Worm (Caenorhabditis elegans) whole organism, late embryonic: ENCODE data around the gene srw-21.

ENCODE experiments used
- Y22D7AL.16 ChIP-seq: sonication (generic microtip); optimal IDR thresholded peaks from 2 replicates; lab custom pipeline; 2016; ENCODE audit warnings: missing genetic modification characterization, missing compliant biosample characterization
- fax-1 ChIP-seq: sonication (generic microtip); optimal IDR thresholded peaks from 2 replicates; lab custom pipeline; 2016; ENCODE audit warnings: missing genotype, missing genetic modification characterization, missing compliant biosample characterization
- hlh-6 ChIP-seq: sonication (generic microtip); optimal IDR thresholded peaks from 2 replicates; lab custom pipeline; 2016; ENCODE audit warnings: missing genotype, missing genetic modification characterization, missing compliant biosample characterization
- pax-1 ChIP-seq: fragments of 150-350 bp; optimal IDR thresholded peaks from 2 replicates; lab custom pipeline; 2014; ENCODE audit warnings: missing biosample characterization, missing genetic modification characterization
- pha-4 ChIP-seq: fragments of 150-350 bp; optimal IDR thresholded peaks from 2 replicates; lab custom pipeline; 2018; ENCODE audit warnings: missing biosample characterization, missing genetic modification reagents, missing genetic modification characterization
- tbx-2 ChIP-seq: sonication (generic microtip); optimal IDR thresholded peaks from 2 replicates; lab custom pipeline; 2016; ENCODE audit warnings: missing genetic modification characterization, missing compliant biosample characterization

- no peak for TF ChIP-seq tbx-2 (tag; lab: Kevin White, UChicago)
- no peak for TF ChIP-seq Y22D7AL.16 (tag; lab: Kevin White, UChicago)
- TF ChIP-seq hlh-6, result no peak
- TF ChIP-seq pax-1, result no peak
- TF ChIP-seq pha-4 (tag; lab: Kevin White, UChicago), result no peak
- no peak for TF ChIP-seq fax-1
These were observed 42.4 kb upstream of the srw-21 start, which contains the start of gene srh-239 for ce11 chrV:15445437-15445836.
